Fruit fly (Drosophila melanogaster) whole organism, embryonic: ENCODE data around the gene ppk17.
A peak's percentile ranks its signal among the peaks of the same experiment; 100 is the strongest.

ENCODE experiments used
- Awh ChIP-seq: fragments of 200-800 bp; sonication (Bioruptor generic); IDR thresholded peaks from 2 replicates; pipeline ENCODE4, ENCODE4 v1.3.6; 2022; ENCODE audit warnings: missing biosample characterization, missing genetic modification characterization
- CG10209 ChIP-seq: fragments of 200-800 bp; sonication (Bioruptor generic); optimal IDR thresholded peaks from 3 replicates; lab custom pipeline; 2017; ENCODE audit warnings: missing biosample characterization, mild to moderate bottlenecking, missing genetic modification characterization, missing genetic modification reagents
- CG10959 ChIP-seq: fragments of 200-800 bp; sonication (Bioruptor generic); IDR thresholded peaks from 2 replicates; pipeline ENCODE4 v1.3.6; 2022; ENCODE audit warnings: missing biosample characterization, missing genetic modification characterization
- CG1647 ChIP-seq: fragments of 200-800 bp; sonication (Bioruptor generic); optimal IDR thresholded peaks from 3 replicates; lab custom pipeline; 2016; ENCODE audit warnings: missing biosample characterization, missing genetic modification characterization
- CG16813 ChIP-seq: fragments of 200-800 bp; sonication (Bioruptor generic); IDR thresholded peaks from 3 replicates; pipeline ENCODE4 v1.3.6; 2022; ENCODE audit warnings: missing biosample characterization, missing genetic modification characterization; ENCODE audit not compliant: partially characterized antibody
- CG16863 ChIP-seq: fragments of 200-800 bp; sonication (Bioruptor generic); optimal IDR thresholded peaks from 3 replicates; lab custom pipeline; 2016; ENCODE audit warnings: missing biosample characterization, missing genetic modification characterization
- CG17361 ChIP-seq: fragments of 200-800 bp; sonication (Bioruptor generic); IDR thresholded peaks from 3 replicates; pipeline ENCODE4 v1.3.6; 2022; ENCODE audit warnings: missing biosample characterization, missing genetic modification characterization
- CG17568 ChIP-seq: fragments of 200-800 bp; sonication (Bioruptor generic); optimal IDR thresholded peaks from 2 replicates; lab custom pipeline; 2018; ENCODE audit warnings: missing biosample characterization, mild to moderate bottlenecking, missing genetic modification characterization, moderate library complexity
- CG31224 ChIP-seq: fragments of 200-800 bp; sonication (Bioruptor generic); IDR thresholded peaks from 2 replicates; pipeline ENCODE4 v1.3.6; 2022; ENCODE audit warnings: missing biosample characterization, missing genetic modification characterization
- CG4328 ChIP-seq: fragments of 200-800 bp; sonication (Bioruptor generic); optimal IDR thresholded peaks from 3 replicates; lab custom pipeline; 2017; ENCODE audit warnings: missing biosample characterization, missing genetic modification reagents, missing genetic modification characterization
- CG4707 ChIP-seq: fragments of 200-800 bp; sonication (Bioruptor generic); optimal IDR thresholded peaks from 2 replicates; lab custom pipeline; 2018; ENCODE audit warnings: missing biosample characterization, mild to moderate bottlenecking, missing genetic modification characterization, moderate library complexity
- CG6813 ChIP-seq: fragments of 200-800 bp; sonication (Bioruptor generic); optimal IDR thresholded peaks from 2 replicates; lab custom pipeline; 2017; ENCODE audit warnings: missing biosample characterization, missing genetic modification characterization, mild to moderate bottlenecking, moderate library complexity, missing genetic modification reagents
- CG7786 ChIP-seq: fragments of 200-800 bp; sonication (Bioruptor generic); optimal IDR thresholded peaks from 2 replicates; lab custom pipeline; 2016; ENCODE audit warnings: missing biosample characterization, missing genetic modification characterization
- CG7839 ChIP-seq: fragments of 200-800 bp; sonication (Bioruptor generic); optimal IDR thresholded peaks from 3 replicates; lab custom pipeline; 2018; ENCODE audit warnings: missing biosample characterization, mild to moderate bottlenecking, missing genetic modification characterization, moderate library complexity
- CG8478 ChIP-seq: fragments of >200 bp; optimal IDR thresholded peaks from 2 replicates; lab custom pipeline; 2018
- CG8944 ChIP-seq: fragments of 200-800 bp; sonication (Bioruptor generic); optimal IDR thresholded peaks from 3 replicates; lab custom pipeline; 2016; ENCODE audit warnings: missing biosample characterization, missing genetic modification characterization
- CG9727 ChIP-seq: fragments of 200-800 bp; sonication (Bioruptor generic); optimal IDR thresholded peaks from 3 replicates; lab custom pipeline; 2017; ENCODE audit warnings: missing biosample characterization, mild to moderate bottlenecking, missing genetic modification characterization
- CG9797 ChIP-seq: fragments of 200-800 bp; sonication (Bioruptor generic); optimal IDR thresholded peaks from 3 replicates; lab custom pipeline; 2018; ENCODE audit warnings: missing biosample characterization, mild to moderate bottlenecking, missing genetic modification characterization
- CG9817 ChIP-seq: fragments of 200-800 bp; sonication (Bioruptor generic); optimal IDR thresholded peaks from 2 replicates; lab custom pipeline; 2018; ENCODE audit warnings: missing biosample characterization, mild to moderate bottlenecking, missing genetic modification characterization, moderate library complexity
- CTCF ChIP-seq: fragments of 200-800 bp; sonication (Bioruptor generic); optimal IDR thresholded peaks from 2 replicates; lab custom pipeline; 2017; ENCODE audit warnings: missing biosample characterization, mild to moderate bottlenecking, missing genetic modification characterization, moderate library complexity
- D ChIP-seq, 2 experiments: fragments of 200-800 bp in 1 of 2; fragments of >200 bp in 1 of 2; sonication (Bioruptor generic) in 1 of 2; optimal IDR thresholded peaks; 2 replicates in 1 of 2; 3 replicates in 1 of 2; lab custom pipeline; 2017; ENCODE audit warnings: mild to moderate bottlenecking in 1 of 2, missing biosample characterization in 1 of 2, missing genetic modification characterization in 1 of 2, missing genetic modification reagents in 1 of 2
- D19A ChIP-seq: fragments of 200-800 bp; optimal IDR thresholded peaks from 3 replicates; lab custom pipeline; 2019; ENCODE audit warnings: missing biosample characterization, mild to moderate bottlenecking, missing genetic modification characterization, moderate library complexity
- H15 ChIP-seq: fragments of 200-800 bp; sonication (Bioruptor generic); IDR thresholded peaks from 3 replicates; pipeline ENCODE4 v1.3.6; 2022; ENCODE audit warnings: missing biosample characterization, missing genetic modification characterization
- HmgD ChIP-seq: fragments of 200-800 bp; sonication (Bioruptor generic); optimal IDR thresholded peaks from 3 replicates; lab custom pipeline; 2016; ENCODE audit warnings: missing biosample characterization, missing genetic modification characterization
- MBD-R2 ChIP-seq: fragments of 200-800 bp; sonication (Bioruptor generic); IDR thresholded peaks from 2 replicates; pipeline ENCODE4 v1.3.6; 2022; ENCODE audit warnings: missing biosample characterization, missing genetic modification characterization
- MESR4 ChIP-seq: fragments of 200-800 bp; sonication (Bioruptor generic); optimal IDR thresholded peaks from 2 replicates; lab custom pipeline; 2018; ENCODE audit warnings: missing biosample characterization, mild to moderate bottlenecking, missing genetic modification characterization, moderate library complexity
- Nf-YB ChIP-seq: fragments of 200-800 bp; sonication (Bioruptor generic); optimal IDR thresholded peaks from 3 replicates; lab custom pipeline; 2019; ENCODE audit warnings: missing biosample characterization, mild to moderate bottlenecking, missing genetic modification characterization, moderate library complexity
- PHDP ChIP-seq: fragments of 200-800 bp; sonication (Bioruptor generic); optimal IDR thresholded peaks from 3 replicates; lab custom pipeline; 2018; ENCODE audit warnings: missing biosample characterization, mild to moderate bottlenecking, missing genetic modification characterization, moderate library complexity
- ab ChIP-seq: fragments of 200-800 bp; sonication (Bioruptor generic); optimal IDR thresholded peaks from 2 replicates; lab custom pipeline; 2016; ENCODE audit warnings: missing biosample characterization, missing genetic modification characterization
- bbx ChIP-seq: fragments of 200-800 bp; sonication (Bioruptor generic); IDR thresholded peaks from 2 replicates; pipeline ENCODE4 v1.3.6; 2022; ENCODE audit warnings: missing biosample characterization, missing genetic modification characterization; ENCODE audit not compliant: partially characterized antibody
- caup ChIP-seq: fragments of 200-800 bp; sonication (Bioruptor generic); optimal IDR thresholded peaks from 3 replicates; lab custom pipeline; 2017; ENCODE audit warnings: missing biosample characterization, mild to moderate bottlenecking, missing genetic modification characterization, moderate library complexity; ENCODE audit not compliant: severe bottlenecking
- crp ChIP-seq, 2 experiments: fragments of 200-800 bp; sonication (Bioruptor generic); optimal IDR thresholded peaks; 2 replicates in 1 of 2; 3 replicates in 1 of 2; lab custom pipeline; 2017; ENCODE audit warnings: missing biosample characterization in 2 of 2, missing genetic modification characterization in 2 of 2, mild to moderate bottlenecking in 1 of 2, moderate library complexity in 1 of 2
- dm ChIP-seq: fragments of 200-800 bp; sonication (Bioruptor generic); optimal IDR thresholded peaks from 3 replicates; lab custom pipeline; 2016; ENCODE audit warnings: missing biosample characterization, missing genetic modification characterization
- dysf ChIP-seq: fragments of 200-800 bp; sonication (Bioruptor generic); IDR thresholded peaks from 3 replicates; pipeline ENCODE4 v1.3.6; 2022; ENCODE audit warnings: missing biosample characterization, missing genetic modification characterization
- ems ChIP-seq: fragments of 200-800 bp; sonication (Bioruptor generic); optimal IDR thresholded peaks from 3 replicates; lab custom pipeline; 2016; ENCODE audit warnings: missing biosample characterization, missing genetic modification characterization
- ftz-f1 ChIP-seq: fragments of 200-800 bp; sonication (Bioruptor generic); optimal IDR thresholded peaks from 2 replicates; lab custom pipeline; 2016; ENCODE audit warnings: missing biosample characterization, missing genetic modification characterization
- kah ChIP-seq: fragments of 200-800 bp; sonication (Bioruptor generic); optimal IDR thresholded peaks from 2 replicates; lab custom pipeline; 2018; ENCODE audit warnings: missing biosample characterization, mild to moderate bottlenecking, missing genetic modification characterization
- nmo ChIP-seq: fragments of 200-800 bp; sonication (Bioruptor generic); optimal IDR thresholded peaks from 2 replicates; lab custom pipeline; 2018; ENCODE audit warnings: missing biosample characterization, mild to moderate bottlenecking, missing genetic modification characterization, moderate library complexity
- oc ChIP-seq: fragments of 200-800 bp; sonication (Bioruptor generic); optimal IDR thresholded peaks from 2 replicates; lab custom pipeline; 2018; ENCODE audit warnings: missing biosample characterization, mild to moderate bottlenecking, missing genetic modification characterization, moderate library complexity
- pb ChIP-seq: fragments of 200-800 bp; sonication (Bioruptor generic); optimal IDR thresholded peaks from 3 replicates; lab custom pipeline; 2016; ENCODE audit warnings: missing biosample characterization, missing genetic modification characterization
- pita ChIP-seq: fragments of 200-800 bp; sonication (Bioruptor generic); optimal IDR thresholded peaks from 2 replicates; lab custom pipeline; 2017; ENCODE audit warnings: missing biosample characterization, mild to moderate bottlenecking, missing genetic modification characterization
- pros ChIP-seq: fragments of 200-800 bp; sonication (Bioruptor generic); optimal IDR thresholded peaks from 3 replicates; lab custom pipeline; 2019; ENCODE audit warnings: missing biosample characterization, mild to moderate bottlenecking, missing genetic modification characterization, moderate library complexity
- schlank ChIP-seq: fragments of 200-800 bp; sonication (Bioruptor generic); optimal IDR thresholded peaks from 2 replicates; lab custom pipeline; 2018; ENCODE audit warnings: missing biosample characterization, mild to moderate bottlenecking, missing genetic modification characterization
- so ChIP-seq: fragments of 200-800 bp; sonication (Bioruptor generic); IDR thresholded peaks from 3 replicates; pipeline ENCODE4 v1.3.6; 2022; ENCODE audit warnings: missing biosample characterization, missing genetic modification characterization
- stwl ChIP-seq: fragments of 200-800 bp; sonication (Bioruptor generic); optimal IDR thresholded peaks from 3 replicates; lab custom pipeline; 2018; ENCODE audit warnings: missing biosample characterization, mild to moderate bottlenecking, missing genetic modification characterization, moderate library complexity
- sug ChIP-seq: fragments of 200-800 bp; optimal IDR thresholded peaks from 2 replicates; lab custom pipeline; 2019; ENCODE audit warnings: missing biosample characterization, mild to moderate bottlenecking, missing genetic modification characterization, moderate library complexity
- trem ChIP-seq: fragments of 200-800 bp; optimal IDR thresholded peaks from 3 replicates; lab custom pipeline; 2019; ENCODE audit warnings: missing biosample characterization, mild to moderate bottlenecking, missing genetic modification characterization, moderate library complexity
- twi ChIP-seq: fragments of 200-800 bp; optimal IDR thresholded peaks from 2 replicates; lab custom pipeline; 2019; ENCODE audit warnings: missing biosample characterization, mild to moderate bottlenecking, missing genetic modification characterization, moderate library complexity

Gene ppk17

DNA sequence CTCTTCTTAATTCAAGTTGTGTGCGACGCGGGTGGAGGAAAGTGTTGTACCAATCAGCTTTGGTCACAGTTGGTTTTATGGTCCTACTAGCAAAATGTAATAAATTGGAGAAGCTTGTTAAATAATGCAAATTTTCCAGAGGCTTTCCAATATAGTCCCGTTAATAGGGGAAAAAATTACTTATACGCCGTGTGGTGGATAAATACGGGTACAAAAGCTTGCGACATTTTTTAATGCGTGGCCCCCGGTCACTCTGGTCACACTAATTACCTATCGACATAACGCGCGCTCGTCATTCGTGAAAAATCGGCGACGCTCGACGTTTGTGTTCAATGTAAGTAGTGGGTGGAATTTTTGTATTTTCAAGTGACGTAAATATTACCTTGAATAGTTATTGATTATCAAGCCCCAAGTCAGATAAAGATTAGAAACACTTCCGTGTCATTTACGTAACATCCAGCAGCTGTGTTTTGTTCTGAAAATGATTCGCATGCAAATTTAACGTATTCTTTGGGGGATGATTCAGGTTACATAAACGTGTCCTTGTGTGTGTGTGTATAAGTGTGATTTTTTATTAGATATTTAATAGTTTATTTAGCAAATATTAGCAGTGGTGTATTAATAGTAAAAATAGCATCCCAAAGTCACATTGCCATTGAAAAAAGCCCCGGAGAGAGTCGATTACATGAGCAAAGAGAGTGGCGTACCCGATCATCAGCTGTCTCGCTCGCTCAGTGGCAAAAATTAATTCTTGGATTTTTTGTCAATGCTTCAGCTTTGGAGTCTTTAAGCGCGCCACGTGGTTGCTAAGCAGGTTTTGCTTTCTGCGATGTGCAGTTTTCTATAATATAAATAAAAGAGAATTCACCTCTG is 40.5 kb downstream of the ppk17 start, which contains the start of gene Cyt-c-p (continued):
- peak; percentile 44 for TF ChIP-seq CG9727 (GFP tag; lab: Kevin White, UChicago)
- TF ChIP-seq CG1647 (GFP tag; lab: Kevin White, UChicago): no peak
- no peak for TF ChIP-seq D (optimal IDR thresholded peaks at IDR 0.05; lab: Kevin White, UChicago)
- no peak for TF ChIP-seq D (GFP tag; optimal IDR thresholded peaks at IDR 0.05; lab: Kevin White, UChicago)
- TF ChIP-seq nmo (GFP tag; lab: Kevin White, UChicago): peak; percentile 73
- TF ChIP-seq CTCF: peak; percentile 36
- no peak for TF ChIP-seq CG8944
- TF ChIP-seq CG7786 (GFP tag; lab: Kevin White, UChicago): no peak
- peak; percentile 13 for TF ChIP-seq CG16863 (GFP tag; lab: Kevin White, UChicago)
- TF ChIP-seq ftz-f1 (GFP tag; lab: Kevin White, UChicago): peak; percentile 89
- TF ChIP-seq schlank (tag; lab: Kevin White, UChicago): no peak
- TF ChIP-seq Awh: no peak
- TF ChIP-seq CG17568: no peak
- TF ChIP-seq pita: no peak
- TF ChIP-seq bbx (GFP tag; lab: Robert Waterston, UW): peak; percentile 45; the same call in 1 of the 2 replicates
- TF ChIP-seq CG9797 (GFP tag; lab: Kevin White, UChicago): peak; percentile 98
- no peak for TF ChIP-seq CG8478 (lab: Kevin White, UChicago)
- no peak for TF ChIP-seq crp (GFP tag; optimal IDR thresholded peaks at IDR 0.05; lab: Kevin White, UChicago)
- peak; percentile 72 for TF ChIP-seq MESR4 (GFP tag; lab: Kevin White, UChicago)
- TF ChIP-seq CG10209: peak; percentile 33
- TF ChIP-seq PHDP (tag; lab: Kevin White, UChicago): peak; percentile 36
- peak; percentile 62 for TF ChIP-seq HmgD (GFP tag; lab: Kevin White, UChicago)
- no peak for TF ChIP-seq H15 (GFP tag; lab: Robert Waterston, UW)
- peak; percentile 63 for TF ChIP-seq sug
- no peak for TF ChIP-seq ems
- TF ChIP-seq oc (tag; lab: Kevin White, UChicago): no peak
- TF ChIP-seq CG7839 (tag; lab: Kevin White, UChicago): no peak
- no peak for TF ChIP-seq CG4328 (GFP tag; lab: Kevin White, UChicago)
- no peak for TF ChIP-seq pros (GFP tag; lab: Kevin White, UChicago)
- no peak for TF ChIP-seq twi (tag; lab: Kevin White, UChicago)
- TF ChIP-seq Nf-YB (GFP tag; lab: Kevin White, UChicago): no peak
- peak; percentile 76 for TF ChIP-seq trem
- peak; percentile 12; the same call in 1 of the 3 replicates for TF ChIP-seq dysf (GFP tag; lab: Robert Waterston, UW)
- 0 out of 3 replicates have a peak, but pooled peaks have one; percentile 34 for TF ChIP-seq CG17361 (GFP tag; lab: Robert Waterston, UW)
- TF ChIP-seq CG6813 (GFP tag; lab: Kevin White, UChicago): no peak
- TF ChIP-seq MBD-R2 (GFP tag; lab: Robert Waterston, UW): peak; percentile 60
- peak; percentile 78 for TF ChIP-seq stwl
- no peak for TF ChIP-seq CG31224
- no peak for TF ChIP-seq CG9817 (tag; lab: Kevin White, UChicago)
- TF ChIP-seq CG10959: no peak
- TF ChIP-seq ab (GFP tag; lab: Kevin White, UChicago): no peak
- peak; percentile 56; the same call in 1 of the 3 replicates for TF ChIP-seq CG16813 (GFP tag; lab: Robert Waterston, UW)
- TF ChIP-seq pb (GFP tag; lab: Kevin White, UChicago): peak; percentile 26
- TF ChIP-seq CG4707 (GFP tag; lab: Kevin White, UChicago): no peak
- TF ChIP-seq kah: no peak
- no peak for TF ChIP-seq so
- TF ChIP-seq D19A (tag; lab: Kevin White, UChicago): peak; percentile 11
- TF ChIP-seq caup (GFP tag; lab: Kevin White, UChicago): peak; percentile 52
- TF ChIP-seq dm (GFP tag; lab: Kevin White, UChicago): peak; percentile 52
